Worm (Caenorhabditis elegans) whole organism, L2 larva: ENCODE measurements around the gene ptp-3.

ENCODE experiments used
- R02D3.7 ChIP-seq: fragments of 150-350 bp; optimal IDR thresholded peaks from 2 replicates; lab custom pipeline; 2014; ENCODE audit warnings: missing biosample characterization, missing genetic modification characterization
- ZK546.5 ChIP-seq: sonication (generic microtip); optimal IDR thresholded peaks from 2 replicates; lab custom pipeline; 2017; ENCODE audit warnings: missing biosample characterization, missing genetic modification characterization
- elt-3 ChIP-seq: sonication (generic microtip); optimal IDR thresholded peaks from 2 replicates; lab custom pipeline; 2017; ENCODE audit warnings: missing biosample characterization, missing genetic modification characterization
- lin-13 ChIP-seq: fragments of 150-350 bp; optimal IDR thresholded peaks from 2 replicates; lab custom pipeline; 2014; ENCODE audit warnings: missing biosample characterization, missing genetic modification reagents, missing genetic modification characterization
- nhr-12 ChIP-seq: fragments of 150-350 bp; optimal IDR thresholded peaks from 2 replicates; lab custom pipeline; 2014; ENCODE audit warnings: missing biosample characterization, missing genetic modification characterization
- nhr-25 ChIP-seq: fragments of 150-350 bp; sonication (generic microtip); optimal IDR thresholded peaks from 3 replicates; lab custom pipeline; 2014; ENCODE audit warnings: missing biosample characterization, missing genetic modification characterization
- skn-1 ChIP-seq: sonication (generic microtip); optimal IDR thresholded peaks from 2 replicates; lab custom pipeline; 2017; ENCODE audit warnings: missing biosample characterization, missing genetic modification characterization
- sma-3 ChIP-seq: sonication (generic microtip); optimal IDR thresholded peaks from 2 replicates; lab custom pipeline; 2016; ENCODE audit warnings: missing genetic modification reagents, missing genetic modification characterization, missing compliant biosample characterization
- unc-39 ChIP-seq: fragments of 150-350 bp; optimal IDR thresholded peaks from 2 replicates; lab custom pipeline; 2014; ENCODE audit warnings: missing biosample characterization, missing genetic modification characterization

ptp-3 gene

DNA sequence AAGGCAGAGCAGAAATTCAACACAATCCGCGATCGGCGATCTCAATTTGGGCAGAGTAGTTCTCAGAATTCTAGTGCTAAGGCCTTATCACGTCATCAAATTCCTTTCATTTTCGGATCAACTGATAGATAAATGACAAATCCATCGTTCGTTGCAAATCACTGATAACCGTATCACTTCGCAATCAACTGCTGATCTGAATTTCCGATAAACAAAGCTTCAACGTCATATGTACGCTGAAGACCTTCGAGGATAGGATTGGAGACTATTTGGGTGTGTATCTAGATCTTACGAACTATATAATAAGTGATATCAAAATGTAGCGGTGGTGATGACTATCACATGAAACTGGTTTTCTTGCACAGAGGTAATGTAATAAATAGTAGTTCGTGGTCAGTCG lies 81.9 kb downstream of the ptp-3 start:
- peak; percentile 7 for TF ChIP-seq sma-3 (GFP tag; lab: Kevin White, UChicago)
- TF ChIP-seq unc-39, result no peak
- no peak for TF ChIP-seq lin-13 (GFP tag; lab: Kevin White, UChicago)
- TF ChIP-seq ZK546.5, result no peak
- no peak for TF ChIP-seq skn-1
- TF ChIP-seq elt-3, result no peak
- no peak for TF ChIP-seq R02D3.7
- TF ChIP-seq nhr-12 (tag; lab: Kevin White, UChicago), result no peak
- no peak for TF ChIP-seq nhr-25 (tag; lab: Kevin White, UChicago)
